Fruit fly (Drosophila melanogaster): ENCODE data around the gene CG8173.

- TF ChIP-seq Myc (optimal IDR thresholded peaks at IDR 0.05) (no peak), ttk (optimal IDR thresholded peaks at IDR 0.05) (no peak), psq (optimal IDR thresholded peaks at IDR 0.05) (no peak), insv (optimal IDR thresholded peaks at IDR 0.05) (no peak), Sin3A (optimal IDR thresholded peaks at IDR 0.05) (no peak), h (optimal IDR thresholded peaks at IDR 0.05) (no peak)
Observed at dm6 chrX:17657716-17658115, 51.7 kb downstream of the CG8173 start.

Measured in Kc167 (cell line).